Fruit fly (Drosophila melanogaster): Measurements from ENCODE around the gene bocks.

The bocks gene

dm6 chr3R:9563240-9563992 lies 27.4 kb downstream of the bocks start, which contains the start of the genes CG9393 and Vps45 (continued):
- peak; percentile 48 for TF ChIP-seq fd3F (GFP tag; optimal IDR thresholded peaks at IDR 0.05)
- no peak for TF ChIP-seq pita (GFP tag; optimal IDR thresholded peaks at IDR 0.05)
- peak; percentile 78 for TF ChIP-seq trem (tag; optimal IDR thresholded peaks at IDR 0.05)
- peak; percentile 5 for TF ChIP-seq CG17802 (tag; optimal IDR thresholded peaks at IDR 0.05)
- TF ChIP-seq CG8924 (tag; optimal IDR thresholded peaks at IDR 0.05), result peak; percentile 68
- peak; percentile 94 for TF ChIP-seq sens (GFP tag)
- peak; percentile 67 for TF ChIP-seq CG2712 (tag; optimal IDR thresholded peaks at IDR 0.05)
- TF ChIP-seq eve (GFP tag; optimal IDR thresholded peaks at IDR 0.05), result no peak
- TF ChIP-seq crc (GFP tag; optimal IDR thresholded peaks at IDR 0.05), result no peak
- peak; percentile 24 for TF ChIP-seq CG10209 (GFP tag; optimal IDR thresholded peaks at IDR 0.05)
- peak; percentile 38 for TF ChIP-seq ewg (GFP tag; optimal IDR thresholded peaks at IDR 0.05)
- peak; percentile 62 for TF ChIP-seq CG1602 (GFP tag; optimal IDR thresholded peaks at IDR 0.05)
- no peak for TF ChIP-seq ash1 (GFP tag; optimal IDR thresholded peaks at IDR 0.05)
- peak; percentile 31 for TF ChIP-seq Six4 (GFP tag; optimal IDR thresholded peaks at IDR 0.05)
- peak; percentile 64 for TF ChIP-seq vvl (GFP tag; IDR thresholded peaks at IDR 0.05)
- no peak for TF ChIP-seq slou (GFP tag; optimal IDR thresholded peaks at IDR 0.05)
- TF ChIP-seq CG12155 (GFP tag; optimal IDR thresholded peaks at IDR 0.05), result peak; percentile 63
- TF ChIP-seq Sox102F (GFP tag; optimal IDR thresholded peaks at IDR 0.05), result no peak
- 0 out of 2 replicates have a peak, but pooled peaks have one; percentile 34 for TF ChIP-seq CG4730 (GFP tag; IDR thresholded peaks at IDR 0.05)
- TF ChIP-seq CG13296 (GFP tag; optimal IDR thresholded peaks at IDR 0.05), result no peak
- no peak for TF ChIP-seq scrt (GFP tag; optimal IDR thresholded peaks at IDR 0.05)
- no peak for TF ChIP-seq CG2678 (tag; optimal IDR thresholded peaks at IDR 0.05)
- no peak for TF ChIP-seq fd96Cb (tag; optimal IDR thresholded peaks at IDR 0.05)
- TF ChIP-seq CG14710 (tag; optimal IDR thresholded peaks at IDR 0.05), result peak; percentile 81
- peak; percentile 33 for TF ChIP-seq CG11398 (GFP tag; optimal IDR thresholded peaks at IDR 0.05)
- TF ChIP-seq CG17568 (GFP tag; optimal IDR thresholded peaks at IDR 0.05), result no peak
- no peak for TF ChIP-seq CG6175 (GFP tag; IDR thresholded peaks at IDR 0.05)
- TF ChIP-seq knrl (GFP tag; IDR thresholded peaks at IDR 0.05; ENCODE audit: partially characterized antibody), result peak; percentile 95
- peak; percentile 64 for TF ChIP-seq lbe (GFP tag; optimal IDR thresholded peaks at IDR 0.05)
- peak; percentile 48 for TF ChIP-seq az2 (GFP tag; optimal IDR thresholded peaks at IDR 0.05)
- no peak for TF ChIP-seq slp2 (GFP tag; optimal IDR thresholded peaks at IDR 0.05)
- TF ChIP-seq fd102C (GFP tag; optimal IDR thresholded peaks at IDR 0.05), result no peak
- no peak; the same call in 1 of the 2 replicates for TF ChIP-seq chm (GFP tag; IDR thresholded peaks at IDR 0.05)
- no peak for TF ChIP-seq ro (GFP tag; IDR thresholded peaks at IDR 0.05)
- TF ChIP-seq bsh (GFP tag; optimal IDR thresholded peaks at IDR 0.05), result peak in 1 of 2 experiments; percentile 57
- peak; percentile 75 for TF ChIP-seq HmgZ (tag; optimal IDR thresholded peaks at IDR 0.05)
- TF ChIP-seq corto (GFP tag; optimal IDR thresholded peaks at IDR 0.05), result no peak
- peak; percentile 92 for TF ChIP-seq CG3995 (GFP tag; optimal IDR thresholded peaks at IDR 0.05)
- TF ChIP-seq CG34224 (GFP tag; IDR thresholded peaks at IDR 0.05; ENCODE audit: partially characterized antibody), result peak; percentile 91
- 0 out of 3 replicates have a peak, but pooled peaks have one; percentile 14 for TF ChIP-seq B-H1 (GFP tag; IDR thresholded peaks at IDR 0.05)
- TF ChIP-seq CG3847 (GFP tag; IDR thresholded peaks at IDR 0.05), result peak; percentile 70
- TF ChIP-seq CrebB (tag; optimal IDR thresholded peaks at IDR 0.05), result no peak
- no peak for TF ChIP-seq Doc2 (GFP tag; IDR thresholded peaks at IDR 0.05)
- TF ChIP-seq cas (GFP tag; IDR thresholded peaks at IDR 0.05), result 0 out of 2 replicates have a peak, but pooled peaks have one; percentile 36
- TF ChIP-seq Xrp1 (GFP tag; IDR thresholded peaks at IDR 0.05), result peak; percentile 66
- TF ChIP-seq CG7839 (tag; optimal IDR thresholded peaks at IDR 0.05), result no peak
- peak; percentile 35 for TF ChIP-seq CG3163 (GFP tag; optimal IDR thresholded peaks at IDR 0.05)
- TF ChIP-seq CG11093 (GFP tag; IDR thresholded peaks at IDR 0.05), result no peak
- TF ChIP-seq her (GFP tag; optimal IDR thresholded peaks at IDR 0.05), result no peak

Data from whole organism, embryonic.